Fruit fly (Drosophila melanogaster) whole organism, embryonic: ENCODE measurements around the gene rempA.

Experiments used
- Adf1 ChIP-seq: fragments of 200-800 bp; sonication (Bioruptor generic); IDR thresholded peaks from 2 replicates; pipeline ENCODE4 v1.3.6; 2022; ENCODE audit warnings: missing biosample characterization, missing genetic modification characterization
- Bdp1 ChIP-seq: fragments of 200-800 bp; sonication (Bioruptor generic); optimal IDR thresholded peaks from 3 replicates; lab custom pipeline; 2016; ENCODE audit warnings: missing biosample characterization, missing genetic modification characterization
- CG11247 ChIP-seq: fragments of 200-800 bp; sonication (Bioruptor generic); IDR thresholded peaks from 2 replicates; pipeline ENCODE4 v1.3.6; 2022; ENCODE audit warnings: missing biosample characterization, missing genetic modification characterization
- CG12071 ChIP-seq: fragments of 200-800 bp; sonication (Bioruptor generic); optimal IDR thresholded peaks from 3 replicates; lab custom pipeline; 2018; ENCODE audit warnings: missing biosample characterization, mild to moderate bottlenecking, missing genetic modification characterization
- CG12104 ChIP-seq: fragments of 200-800 bp; sonication (Bioruptor generic); optimal IDR thresholded peaks from 3 replicates; lab custom pipeline; 2016; ENCODE audit warnings: missing biosample characterization, missing genetic modification characterization
- CG12391 ChIP-seq: fragments of 200-800 bp; sonication (Bioruptor generic); optimal IDR thresholded peaks from 3 replicates; lab custom pipeline; 2018; ENCODE audit warnings: missing biosample characterization, mild to moderate bottlenecking, missing genetic modification characterization, moderate library complexity
- CG12744 ChIP-seq: fragments of 200-800 bp; sonication (Bioruptor generic); optimal IDR thresholded peaks from 2 replicates; lab custom pipeline; 2016; ENCODE audit warnings: missing biosample characterization, missing genetic modification characterization
- CG15269 ChIP-seq: fragments of 200-800 bp; sonication (Bioruptor generic); optimal IDR thresholded peaks from 2 replicates; lab custom pipeline; 2018; ENCODE audit warnings: missing biosample characterization, mild to moderate bottlenecking, missing genetic modification characterization, moderate library complexity
- CG15514 ChIP-seq: fragments of 200-800 bp; sonication (Bioruptor generic); optimal IDR thresholded peaks from 3 replicates; lab custom pipeline; 2017; ENCODE audit warnings: missing biosample characterization, missing genetic modification characterization, mild to moderate bottlenecking, moderate library complexity, missing genetic modification reagents
- CG15696 ChIP-seq: fragments of 200-800 bp; sonication (Bioruptor generic); optimal IDR thresholded peaks from 2 replicates; lab custom pipeline; 2019; ENCODE audit warnings: missing biosample characterization, mild to moderate bottlenecking, missing genetic modification characterization, moderate library complexity
- CG17361 ChIP-seq: fragments of 200-800 bp; sonication (Bioruptor generic); IDR thresholded peaks from 3 replicates; pipeline ENCODE4 v1.3.6; 2022; ENCODE audit warnings: missing biosample characterization, missing genetic modification characterization
- CG17829 ChIP-seq: fragments of 200-800 bp; optimal IDR thresholded peaks from 2 replicates; lab custom pipeline; 2019; ENCODE audit warnings: missing biosample characterization, mild to moderate bottlenecking, missing genetic modification characterization, moderate library complexity
- CG18262 ChIP-seq: fragments of 200-800 bp; optimal IDR thresholded peaks from 3 replicates; lab custom pipeline; 2019; ENCODE audit warnings: missing biosample characterization, mild to moderate bottlenecking, missing genetic modification characterization, moderate library complexity
- CG18599 ChIP-seq: fragments of 200-800 bp; sonication (Bioruptor generic); optimal IDR thresholded peaks from 3 replicates; lab custom pipeline; 2017; ENCODE audit warnings: missing biosample characterization, missing genetic modification characterization, mild to moderate bottlenecking, moderate library complexity, missing genetic modification reagents
- CG18619 ChIP-seq: fragments of 200-800 bp; sonication (Bioruptor generic); optimal IDR thresholded peaks from 3 replicates; lab custom pipeline; 2017; ENCODE audit warnings: missing biosample characterization, mild to moderate bottlenecking, missing genetic modification characterization
- CG2875 ChIP-seq: fragments of 200-800 bp; sonication (Bioruptor generic); optimal IDR thresholded peaks from 2 replicates; lab custom pipeline; 2017; ENCODE audit warnings: missing biosample characterization, mild to moderate bottlenecking, missing genetic modification characterization, missing genetic modification reagents
- CG2889 ChIP-seq: fragments of 200-800 bp; sonication (Bioruptor generic); IDR thresholded peaks from 3 replicates; pipeline ENCODE4 v1.3.6; 2022; ENCODE audit warnings: missing biosample characterization, missing genetic modification characterization
- CG3163 ChIP-seq: fragments of 200-800 bp; sonication (Bioruptor generic); optimal IDR thresholded peaks from 3 replicates; lab custom pipeline; 2016; ENCODE audit warnings: missing biosample characterization, missing genetic modification characterization
- CG3281 ChIP-seq: fragments of 200-800 bp; sonication (Bioruptor generic); optimal IDR thresholded peaks from 3 replicates; lab custom pipeline; 2017; ENCODE audit warnings: missing biosample characterization, mild to moderate bottlenecking, missing genetic modification characterization
- CG3838 ChIP-seq: fragments of 200-800 bp; sonication (Bioruptor generic); optimal IDR thresholded peaks from 3 replicates; lab custom pipeline; 2016; ENCODE audit warnings: missing biosample characterization, missing genetic modification characterization
- CG4707 ChIP-seq: fragments of 200-800 bp; sonication (Bioruptor generic); optimal IDR thresholded peaks from 2 replicates; lab custom pipeline; 2018; ENCODE audit warnings: missing biosample characterization, mild to moderate bottlenecking, missing genetic modification characterization, moderate library complexity
- CG6175 ChIP-seq: fragments of 200-800 bp; sonication (Bioruptor generic); IDR thresholded peaks from 3 replicates; pipeline ENCODE4 v1.3.6; 2022; ENCODE audit warnings: missing biosample characterization, missing genetic modification characterization
- CG7372 ChIP-seq: fragments of 200-800 bp; sonication (Bioruptor generic); IDR thresholded peaks from 2 replicates; pipeline ENCODE4 v1.3.6; 2022; ENCODE audit warnings: missing biosample characterization, missing genetic modification characterization
- CG8388 ChIP-seq: fragments of 200-800 bp; sonication (Bioruptor generic); optimal IDR thresholded peaks from 2 replicates; lab custom pipeline; 2019; ENCODE audit warnings: missing biosample characterization, mild to moderate bottlenecking, missing genetic modification characterization, moderate library complexity
- CG9215 ChIP-seq: fragments of 200-800 bp; sonication (Bioruptor generic); IDR thresholded peaks from 2 replicates; pipeline ENCODE4 v1.3.6; 2022; ENCODE audit warnings: missing biosample characterization, missing genetic modification characterization
- Fer2 ChIP-seq: fragments of 200-800 bp; sonication (Bioruptor generic); optimal IDR thresholded peaks from 2 replicates; lab custom pipeline; 2018; ENCODE audit warnings: missing biosample characterization, mild to moderate bottlenecking, missing genetic modification characterization, moderate library complexity
- Gsc ChIP-seq: fragments of 200-800 bp; sonication (Bioruptor generic); IDR thresholded peaks from 2 replicates; pipeline ENCODE4 v1.3.6; 2022; ENCODE audit warnings: missing biosample characterization, missing genetic modification characterization
- Hmx ChIP-seq: fragments of 200-800 bp; sonication (Bioruptor generic); optimal IDR thresholded peaks from 2 replicates; lab custom pipeline; 2016; ENCODE audit warnings: missing biosample characterization, missing genetic modification characterization
- Lhr ChIP-seq: fragments of 200-800 bp; sonication (Bioruptor generic); optimal IDR thresholded peaks from 3 replicates; lab custom pipeline; 2017; ENCODE audit warnings: mild to moderate bottlenecking, missing biosample characterization, missing genetic modification reagents, missing genetic modification characterization
- NK7.1 ChIP-seq: fragments of 200-800 bp; sonication (Bioruptor generic); optimal IDR thresholded peaks from 3 replicates; lab custom pipeline; 2016; ENCODE audit warnings: missing biosample characterization, missing genetic modification characterization
- Optix ChIP-seq: fragments of 200-800 bp; sonication (Bioruptor generic); IDR thresholded peaks from 3 replicates; pipeline ENCODE4 v1.3.6; 2022; ENCODE audit warnings: missing biosample characterization, missing genetic modification characterization
- Rx ChIP-seq: fragments of 200-800 bp; sonication (Bioruptor generic); IDR thresholded peaks from 2 replicates; pipeline ENCODE4 v1.3.6; 2022; ENCODE audit warnings: missing biosample characterization, missing genetic modification characterization
- Spps ChIP-seq: fragments of 200-800 bp; sonication (Bioruptor generic); optimal IDR thresholded peaks from 2 replicates; lab custom pipeline; 2018; ENCODE audit warnings: missing biosample characterization, mild to moderate bottlenecking, missing genetic modification characterization
- Trl ChIP-seq, 3 experiments: fragments of >200 bp in 2 of 3; fragments of 200-800 bp in 1 of 3; sonication (Bioruptor generic) in 1 of 3; optimal IDR thresholded peaks; 2 replicates in 1 of 3; 3 replicates in 2 of 3; lab custom pipeline; 2016 to 2017; ENCODE audit warnings: missing biosample characterization in 1 of 3, missing genetic modification characterization in 1 of 3
- ci ChIP-seq: fragments of 200-800 bp; sonication (Bioruptor generic); IDR thresholded peaks from 3 replicates; pipeline ENCODE4 v1.3.6; 2022; ENCODE audit warnings: missing biosample characterization, missing genetic modification characterization
- dmrt99B ChIP-seq: fragments of 200-800 bp; sonication (Bioruptor generic); optimal IDR thresholded peaks from 2 replicates; lab custom pipeline; 2018; ENCODE audit warnings: missing biosample characterization, mild to moderate bottlenecking, missing genetic modification characterization, moderate library complexity
- esg ChIP-seq: fragments of 200-800 bp; sonication (Bioruptor generic); conservative IDR thresholded peaks from 2 replicates; pipeline ENCODE4 v1.3.6; 2022; ENCODE audit warnings: missing biosample characterization, missing genetic modification characterization
- exex ChIP-seq: fragments of 200-800 bp; sonication (Bioruptor generic); optimal IDR thresholded peaks from 4 replicates; lab custom pipeline; 2018; ENCODE audit warnings: missing biosample characterization, mild to moderate bottlenecking, missing genetic modification characterization, moderate library complexity
- fu2 ChIP-seq: fragments of 200-800 bp; sonication (Bioruptor generic); optimal IDR thresholded peaks from 2 replicates; lab custom pipeline; 2016; ENCODE audit warnings: missing biosample characterization, missing genetic modification characterization
- kni ChIP-seq: fragments of 200-800 bp; sonication (Bioruptor generic); optimal IDR thresholded peaks from 3 replicates; lab custom pipeline; 2017; ENCODE audit warnings: mild to moderate bottlenecking, missing biosample characterization, missing genetic modification reagents, missing genetic modification characterization
- lab ChIP-seq: fragments of 200-800 bp; sonication (Bioruptor generic); optimal IDR thresholded peaks from 3 replicates; lab custom pipeline; 2017; ENCODE audit warnings: missing biosample characterization, missing genetic modification characterization, mild to moderate bottlenecking, moderate library complexity, missing genetic modification reagents
- nerfin-1 ChIP-seq: fragments of 200-800 bp; sonication (Bioruptor generic); optimal IDR thresholded peaks from 3 replicates; lab custom pipeline; 2019; ENCODE audit warnings: missing biosample characterization, mild to moderate bottlenecking, missing genetic modification characterization, moderate library complexity
- oc ChIP-seq: fragments of 200-800 bp; sonication (Bioruptor generic); optimal IDR thresholded peaks from 2 replicates; lab custom pipeline; 2018; ENCODE audit warnings: missing biosample characterization, mild to moderate bottlenecking, missing genetic modification characterization, moderate library complexity
- pho ChIP-seq: fragments of 200-800 bp; sonication (Bioruptor generic); optimal IDR thresholded peaks from 2 replicates; lab custom pipeline; 2016; ENCODE audit warnings: missing biosample characterization, missing genetic modification characterization
- pzg ChIP-seq: fragments of 200-800 bp; sonication (Bioruptor generic); optimal IDR thresholded peaks from 3 replicates; lab custom pipeline; 2018; ENCODE audit warnings: missing biosample characterization, mild to moderate bottlenecking, missing genetic modification characterization, moderate library complexity
- sc ChIP-seq, 3 experiments: fragments of >200 bp in 2 of 3; fragments of 200-800 bp in 1 of 3; sonication (Bioruptor generic) in 1 of 3; optimal IDR thresholded peaks; 2 replicates in 2 of 3; 3 replicates in 1 of 3; lab custom pipeline; 2017; ENCODE audit warnings: mild to moderate bottlenecking in 1 of 3, missing biosample characterization in 1 of 3, missing genetic modification characterization in 1 of 3, missing genetic modification reagents in 1 of 3
- schlank ChIP-seq: fragments of 200-800 bp; sonication (Bioruptor generic); optimal IDR thresholded peaks from 2 replicates; lab custom pipeline; 2018; ENCODE audit warnings: missing biosample characterization, mild to moderate bottlenecking, missing genetic modification characterization
- sna ChIP-seq: fragments of 200-800 bp; sonication (Bioruptor generic); IDR thresholded peaks from 2 replicates; pipeline ENCODE4 v1.3.6; 2022; ENCODE audit warnings: missing biosample characterization, missing genetic modification characterization; ENCODE audit not compliant: partially characterized antibody
- vvl ChIP-seq: fragments of 200-800 bp; sonication (Bioruptor generic); IDR thresholded peaks from 2 replicates; pipeline ENCODE4 v1.3.6; 2022; ENCODE audit warnings: missing biosample characterization, missing genetic modification characterization

The rempA gene

dm6 chr2L:522752-523151 is 37.4 kb downstream of the rempA start:
- peak; percentile 12 for TF ChIP-seq CG15269 (tag; lab: Kevin White, UChicago)
- TF ChIP-seq Trl (optimal IDR thresholded peaks at IDR 0.05; lab: Kevin White, UChicago): no peak
- no peak for TF ChIP-seq Trl (GFP tag; optimal IDR thresholded peaks at IDR 0.05; lab: Kevin White, UChicago)
- no peak for TF ChIP-seq lab (GFP tag; lab: Kevin White, UChicago)
- TF ChIP-seq CG18599 (GFP tag; lab: Kevin White, UChicago): no peak
- no peak for TF ChIP-seq CG2889 (GFP tag; lab: Robert Waterston, UW)
- peak; percentile 37 for TF ChIP-seq CG17829
- peak; percentile 43 for TF ChIP-seq Lhr (GFP tag; lab: Kevin White, UChicago)
- TF ChIP-seq Hmx (GFP tag; lab: Kevin White, UChicago): no peak
- peak; percentile 63 for TF ChIP-seq CG8388 (GFP tag; lab: Kevin White, UChicago)
- TF ChIP-seq CG3163 (GFP tag; lab: Kevin White, UChicago): no peak
- peak; percentile 3 for TF ChIP-seq oc (tag; lab: Kevin White, UChicago)
- no peak for TF ChIP-seq pzg (GFP tag; lab: Kevin White, UChicago)
- peak; percentile 14 for TF ChIP-seq CG12104 (GFP tag; lab: Kevin White, UChicago)
- TF ChIP-seq CG3281 (GFP tag; lab: Kevin White, UChicago): no peak
- TF ChIP-seq Spps: peak; percentile 53
- no peak for TF ChIP-seq exex (tag; lab: Kevin White, UChicago)
- TF ChIP-seq CG7372 (GFP tag; lab: Robert Waterston, UW): no peak
- no peak for TF ChIP-seq fu2 (GFP tag; lab: Kevin White, UChicago)
- TF ChIP-seq Rx (GFP tag; lab: Robert Waterston, UW): no peak
- no peak for TF ChIP-seq Fer2 (tag; lab: Kevin White, UChicago)
- TF ChIP-seq esg (GFP tag; lab: Robert Waterston, UW): peak; percentile 50; the same call in 1 of the 2 replicates
- TF ChIP-seq Bdp1 (GFP tag; lab: Kevin White, UChicago): no peak
- TF ChIP-seq CG12071 (GFP tag; lab: Kevin White, UChicago): no peak
- no peak for TF ChIP-seq kni (GFP tag; lab: Kevin White, UChicago)
- no peak for TF ChIP-seq NK7.1 (GFP tag; lab: Kevin White, UChicago)
- TF ChIP-seq CG18262 (tag; lab: Kevin White, UChicago): peak; percentile 66
- no peak for TF ChIP-seq sna (GFP tag; lab: Robert Waterston, UW)
- TF ChIP-seq CG3838 (GFP tag; lab: Kevin White, UChicago): no peak
- TF ChIP-seq CG11247 (GFP tag; lab: Robert Waterston, UW): peak; percentile 50; the same call in 1 of the 2 replicates
- peak; percentile 47 for TF ChIP-seq CG15696 (tag; lab: Kevin White, UChicago)
- 0 out of 2 replicates have a peak, but pooled peaks have one; percentile 31 for TF ChIP-seq CG9215
- TF ChIP-seq CG12391 (tag; lab: Kevin White, UChicago): peak; percentile 58
- no peak for TF ChIP-seq CG15514
- peak; percentile 70 for TF ChIP-seq dmrt99B
- TF ChIP-seq nerfin-1 (tag; lab: Kevin White, UChicago): peak; percentile 44
- TF ChIP-seq sc (optimal IDR thresholded peaks at IDR 0.05; lab: Kevin White, UChicago): no peak
- TF ChIP-seq sc (GFP tag; optimal IDR thresholded peaks at IDR 0.05; lab: Kevin White, UChicago): no peak
- no peak for TF ChIP-seq CG6175 (GFP tag; lab: Robert Waterston, UW)
- no peak for TF ChIP-seq schlank (tag; lab: Kevin White, UChicago)
- TF ChIP-seq CG17361 (GFP tag; lab: Robert Waterston, UW): peak; percentile 48; the same call in 2 of the 3 replicates
- TF ChIP-seq Optix (GFP tag; lab: Robert Waterston, UW): no peak
- TF ChIP-seq CG2875 (GFP tag; lab: Kevin White, UChicago): peak; percentile 55
- TF ChIP-seq CG4707 (GFP tag; lab: Kevin White, UChicago): no peak
- no peak for TF ChIP-seq pho (GFP tag; lab: Kevin White, UChicago)
- peak; percentile 59; the same call in 2 of the 3 replicates for TF ChIP-seq ci (GFP tag; lab: Robert Waterston, UW)
- TF ChIP-seq CG12744 (GFP tag; lab: Kevin White, UChicago): no peak
- TF ChIP-seq vvl (GFP tag; lab: Robert Waterston, UW): peak; percentile 61
- no peak for TF ChIP-seq Adf1 (GFP tag; lab: Robert Waterston, UW)
- 0 out of 2 replicates have a peak, but pooled peaks have one; percentile 40 for TF ChIP-seq Gsc
- TF ChIP-seq CG18619 (GFP tag; lab: Kevin White, UChicago): no peak
